Fruit fly (Drosophila melanogaster): ENCODE results near the gene lin-28.

Gene lin-28

DNA sequence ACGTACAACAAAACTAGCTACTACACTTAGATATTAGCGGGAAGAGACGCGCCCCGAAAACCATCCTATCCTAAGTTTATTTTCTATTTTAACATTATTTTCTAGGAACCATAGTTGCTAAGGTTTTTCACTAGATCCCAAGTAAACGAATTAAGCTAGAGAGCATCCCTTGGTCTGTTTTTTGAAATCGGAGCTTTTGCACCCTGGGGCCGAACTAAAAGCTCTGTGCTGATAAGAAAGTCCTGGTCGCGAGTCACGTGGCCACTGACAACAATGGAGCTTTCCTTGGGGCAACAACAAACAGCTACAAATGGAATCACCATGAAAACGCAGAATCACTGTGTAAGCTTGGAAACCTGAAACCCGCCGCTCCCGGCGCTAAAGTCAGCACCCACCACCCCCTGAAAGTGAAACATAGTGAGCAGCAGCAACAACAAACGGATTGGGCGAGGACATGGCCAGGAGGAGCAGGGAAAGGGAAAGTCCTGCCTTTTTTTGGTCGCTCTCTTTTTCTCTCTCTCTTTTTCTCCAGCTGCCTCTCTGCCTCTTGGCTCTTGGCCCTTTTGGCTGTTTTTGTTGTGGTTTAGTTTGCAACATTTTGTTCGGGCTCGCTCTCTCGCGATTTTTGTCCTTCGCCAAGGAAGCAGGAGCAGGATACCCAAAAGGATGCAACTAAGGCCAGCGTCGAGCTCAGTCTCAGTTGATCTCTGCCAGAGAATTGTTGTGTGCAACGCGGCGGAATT is 2.9 kb downstream of the lin-28 start, which contains the start of gene sif:
Gene sif (plus strand): TSS at position 693 of the 743 bp plus-strand sequence.
- TF ChIP-seq CG8319 (GFP tag; optimal IDR thresholded peaks at IDR 0.05) (no peak), Blimp-1 (GFP tag; optimal IDR thresholded peaks at IDR 0.05) (peak; percentile 69)

DNA sequence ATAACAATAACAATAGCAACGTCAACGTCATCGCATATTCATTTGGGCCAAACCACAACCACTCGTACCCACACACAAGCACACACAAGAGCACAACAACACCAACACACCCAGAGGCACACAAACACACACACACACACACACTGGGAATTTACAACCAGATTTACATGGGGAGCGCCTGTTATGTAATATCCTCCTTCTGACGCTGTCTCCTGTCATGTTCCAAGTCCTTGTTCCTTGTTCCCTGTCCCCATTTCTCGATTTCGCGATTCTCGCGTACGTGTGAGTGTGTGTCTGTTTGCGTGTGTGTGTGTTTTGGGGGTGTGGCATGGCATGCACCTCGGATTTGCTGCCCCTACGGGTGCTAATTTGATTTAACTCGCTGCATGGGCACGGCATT is 3.9 kb downstream of the lin-28 start:
- TF ChIP-seq OdsH (GFP tag; optimal IDR thresholded peaks at IDR 0.05) (no peak), CG31627 (GFP tag; optimal IDR thresholded peaks at IDR 0.05) (no peak)

DNA sequence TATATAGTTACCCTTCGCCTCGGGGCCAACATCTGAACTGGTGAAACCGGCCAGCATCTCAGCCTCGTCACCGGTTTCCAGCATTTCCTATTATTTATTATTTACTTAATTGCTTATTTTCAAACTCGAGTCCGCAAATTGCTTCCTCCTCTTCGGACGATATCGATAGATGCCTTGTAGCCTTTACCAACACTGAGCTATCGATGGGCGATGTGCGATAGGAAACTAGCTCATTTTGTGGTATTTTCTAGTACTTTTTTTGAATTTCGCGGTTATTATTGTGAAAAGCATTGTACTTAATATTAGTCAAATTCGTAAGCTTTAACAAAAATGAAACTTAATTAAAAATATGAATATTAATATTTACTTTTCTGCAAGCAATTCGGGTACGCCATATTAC is 7.6 kb downstream of the lin-28 start, which contains the start of gene Sse:
Gene Sse (minus strand): TSS at position 177 of the 400 bp plus-strand sequence.
- TF ChIP-seq topi (GFP tag; optimal IDR thresholded peaks at IDR 0.05) (peak; percentile 11), fkh (GFP tag; optimal IDR thresholded peaks at IDR 0.05) (peak; percentile 73), CG7368 (GFP tag; optimal IDR thresholded peaks at IDR 0.05) (no peak)

DNA sequence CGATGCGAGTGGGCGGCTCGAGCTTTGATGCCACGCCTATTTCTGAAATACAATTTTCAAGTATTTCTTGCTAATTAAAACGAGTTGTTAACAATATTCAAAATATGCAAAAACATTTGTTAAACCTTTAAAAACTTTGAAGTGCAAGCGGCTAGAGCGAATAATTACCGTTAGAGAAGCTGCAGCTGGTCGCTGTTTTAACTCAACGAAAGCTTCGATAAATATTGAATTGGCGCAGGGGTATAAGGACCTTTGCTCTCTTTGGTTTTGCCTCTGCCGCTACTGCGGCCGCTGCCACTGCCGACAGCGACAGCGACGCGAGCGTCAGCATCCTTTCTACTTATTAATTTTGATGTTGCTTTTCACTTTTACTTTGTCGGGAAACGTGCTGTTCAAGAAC is 8.8 kb downstream of the lin-28 start:
- no peak for TF ChIP-seq dsx (GFP tag; optimal IDR thresholded peaks at IDR 0.05; ENCODE audit: poor library complexity, severe bottlenecking)
- TF ChIP-seq Eip78C (GFP tag) = peak; percentile 15
- TF ChIP-seq Blimp-1 (GFP tag; optimal IDR thresholded peaks at IDR 0.05) = no peak
- TF ChIP-seq lz (GFP tag; optimal IDR thresholded peaks at IDR 0.05) = no peak

DNA sequence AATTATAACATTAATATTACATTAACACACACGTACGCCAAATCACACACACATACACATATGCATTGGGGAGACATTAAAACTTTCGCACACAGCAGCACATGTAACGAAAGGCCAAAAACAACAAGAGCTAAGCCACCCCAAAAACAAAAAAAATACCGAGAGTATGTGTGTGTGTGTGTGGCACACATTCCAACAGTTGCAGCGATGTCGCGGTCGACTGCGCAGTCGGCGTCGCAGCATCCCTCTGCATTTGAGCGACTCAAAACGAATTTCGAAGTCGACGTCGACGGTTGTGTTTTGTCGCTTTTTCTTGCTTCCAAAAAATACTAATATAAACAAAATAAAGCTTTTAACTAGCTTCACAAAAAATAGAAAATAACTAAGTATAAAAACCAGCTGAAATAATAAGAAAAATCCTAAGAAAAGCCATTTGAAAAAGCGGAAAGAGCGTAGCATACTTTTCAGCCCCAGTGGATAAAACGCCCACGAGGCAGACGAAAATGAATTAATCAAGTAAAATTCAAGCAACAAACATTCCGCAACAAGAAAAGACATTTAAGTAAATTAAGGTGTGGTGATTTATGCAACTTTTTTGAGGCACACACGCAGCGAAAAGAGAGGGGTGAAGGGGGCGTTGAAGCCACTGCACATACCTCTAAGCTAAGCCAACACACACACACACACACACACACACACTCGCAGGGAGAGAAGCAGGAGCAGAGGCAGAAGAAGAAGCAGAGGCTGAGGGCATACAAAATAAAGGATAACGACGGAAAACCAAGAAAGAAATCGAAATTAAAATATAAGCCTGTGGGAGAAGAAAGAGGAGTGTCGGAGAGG is 9.6 kb downstream of the lin-28 start, which contains the start of gene CG46320:
Gene CG46320 (plus strand): TSS at position 246 of the 843 bp plus-strand sequence.
- TF ChIP-seq Hr39 (GFP tag; optimal IDR thresholded peaks at IDR 0.05) (no peak), CG8632 (GFP tag; optimal IDR thresholded peaks at IDR 0.05) (no peak), CG32006 (GFP tag; optimal IDR thresholded peaks at IDR 0.05) (no peak), salr (GFP tag; optimal IDR thresholded peaks at IDR 0.05) (no peak)

DNA sequence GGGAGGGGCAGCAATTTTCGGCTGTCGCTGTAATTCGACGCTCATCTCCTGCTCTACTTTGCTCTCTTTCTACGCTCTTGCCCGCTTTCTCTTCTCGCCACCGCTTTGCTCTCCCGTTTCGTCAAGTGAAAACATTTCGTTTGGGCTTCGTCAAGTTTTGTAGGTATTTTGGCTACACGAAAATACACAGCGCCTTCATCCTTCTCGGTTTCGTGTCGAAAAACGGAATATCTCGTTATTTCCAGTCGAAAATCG is 10.2 kb downstream of the lin-28 start:
- TF ChIP-seq CG9139 (GFP tag; optimal IDR thresholded peaks at IDR 0.05) = no peak
- no peak for TF ChIP-seq Sox14 (GFP tag; optimal IDR thresholded peaks at IDR 0.05)
- no peak for TF ChIP-seq eg (GFP tag; IDR thresholded peaks at IDR 0.05)
- no peak for TF ChIP-seq CG6276 (GFP tag; optimal IDR thresholded peaks at IDR 0.05)
- no peak for TF ChIP-seq dac (GFP tag; optimal IDR thresholded peaks at IDR 0.05)

DNA sequence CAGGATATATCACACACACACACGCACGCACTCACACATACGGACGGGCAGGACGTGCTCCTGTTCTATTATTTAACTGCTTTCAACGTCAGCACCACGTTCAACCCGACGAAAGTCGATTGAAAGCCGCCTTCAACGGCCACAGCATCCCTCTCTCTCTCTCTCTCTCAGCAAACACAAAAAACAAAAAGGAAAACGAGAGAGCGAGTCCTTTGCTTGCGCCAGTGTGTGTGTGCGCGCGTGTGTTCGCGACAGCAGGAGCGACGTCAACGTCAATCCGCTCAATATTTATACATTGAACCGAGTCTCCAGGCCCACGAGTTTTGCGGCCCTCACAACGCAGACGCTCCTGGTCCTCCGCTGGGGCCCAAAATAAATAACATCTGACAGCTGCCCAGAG is 11.0 kb downstream of the lin-28 start:
- no peak for TF ChIP-seq CG16779 (tag; optimal IDR thresholded peaks at IDR 0.05)
- peak; percentile 45; the same call in 1 of the 3 replicates for TF ChIP-seq eg (GFP tag; IDR thresholded peaks at IDR 0.05)
- no peak for TF ChIP-seq CG3919 (GFP tag; optimal IDR thresholded peaks at IDR 0.05)
- TF ChIP-seq CG6808 (GFP tag; optimal IDR thresholded peaks at IDR 0.05) = no peak
- no peak for TF ChIP-seq CG34406 (GFP tag; optimal IDR thresholded peaks at IDR 0.05)
- no peak for TF ChIP-seq cyc (GFP tag; optimal IDR thresholded peaks at IDR 0.05)
- no peak for TF ChIP-seq svp (GFP tag)

dm6 chr3L:5666787-5667186 is 12.3 kb downstream of the lin-28 start:
- TF ChIP-seq esn (GFP tag; optimal IDR thresholded peaks at IDR 0.05) (no peak), pdm3 (GFP tag; optimal IDR thresholded peaks at IDR 0.05) (no peak), CG15336 (GFP tag; IDR thresholded peaks at IDR 0.05) (no peak), CG1621 (tag; optimal IDR thresholded peaks at IDR 0.05) (no peak), vri (GFP tag; optimal IDR thresholded peaks at IDR 0.05) (no peak), CG7368 (GFP tag; optimal IDR thresholded peaks at IDR 0.05) (no peak), ss (GFP tag; optimal IDR thresholded peaks at IDR 0.05) (no peak), CG6276 (GFP tag; optimal IDR thresholded peaks at IDR 0.05) (no peak), fd85E (GFP tag; optimal IDR thresholded peaks at IDR 0.05) (no peak)
